Fruit fly (Drosophila melanogaster): Measurements from ENCODE around the gene stac.

DNA sequence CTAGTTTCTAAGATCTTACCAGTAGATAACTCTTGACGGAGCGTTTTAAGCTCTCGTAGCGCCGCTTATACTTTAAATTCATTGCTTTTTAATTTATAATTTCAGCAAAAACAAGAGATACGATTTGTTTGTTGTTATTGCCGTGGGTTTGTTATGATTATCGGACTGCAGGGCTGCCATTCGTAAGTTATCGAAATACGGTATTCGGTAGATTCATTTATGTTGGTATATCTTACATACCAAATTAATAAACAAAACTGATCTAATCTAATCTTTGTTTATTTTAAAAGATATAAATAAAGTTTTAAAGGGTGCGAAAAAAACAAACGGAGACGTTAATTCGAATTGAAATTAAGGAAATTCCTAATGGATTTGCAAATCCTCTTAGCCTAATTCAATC is at the start of gene stac, which contains the start of gene CG31111:
- TF ChIP-seq CG8478 (optimal IDR thresholded peaks at IDR 0.05) (no peak), CTCF (optimal IDR thresholded peaks at IDR 0.05) (no peak)
